Fruit fly (Drosophila melanogaster) whole organism, embryonic: ENCODE data around the gene CG4972.

Source experiments
- BEAF-32 ChIP-seq: fragments of 200-800 bp; sonication (Bioruptor generic); optimal IDR thresholded peaks from 3 replicates; lab custom pipeline; 2017; ENCODE audit warnings: missing biosample characterization, missing genetic modification characterization, mild to moderate bottlenecking, moderate library complexity, missing genetic modification reagents
- BtbVII ChIP-seq: fragments of 200-800 bp; sonication (Bioruptor generic); optimal IDR thresholded peaks from 3 replicates; lab custom pipeline; 2017; ENCODE audit warnings: missing biosample characterization, mild to moderate bottlenecking, missing genetic modification characterization
- CG10321 ChIP-seq: fragments of 200-800 bp; sonication (Bioruptor generic); IDR thresholded peaks from 2 replicates; pipeline ENCODE4 v1.3.6; 2022; ENCODE audit warnings: missing biosample characterization, missing genetic modification characterization
- CG14667 ChIP-seq: fragments of 200-800 bp; sonication (Bioruptor generic); IDR thresholded peaks from 2 replicates; pipeline ENCODE4 v1.3.6; 2022; ENCODE audit warnings: missing biosample characterization, missing genetic modification characterization
- CG14710 ChIP-seq: fragments of 200-800 bp; sonication (Bioruptor generic); optimal IDR thresholded peaks from 3 replicates; lab custom pipeline; 2019; ENCODE audit warnings: missing biosample characterization, mild to moderate bottlenecking, missing genetic modification characterization, moderate library complexity
- CG15479 ChIP-seq: fragments of 200-800 bp; sonication (Bioruptor generic); optimal IDR thresholded peaks from 3 replicates; lab custom pipeline; 2019; ENCODE audit warnings: missing biosample characterization, mild to moderate bottlenecking, missing genetic modification characterization, moderate library complexity
- CG15696 ChIP-seq: fragments of 200-800 bp; sonication (Bioruptor generic); optimal IDR thresholded peaks from 2 replicates; lab custom pipeline; 2019; ENCODE audit warnings: missing biosample characterization, mild to moderate bottlenecking, missing genetic modification characterization, moderate library complexity
- CG1603 ChIP-seq: fragments of 200-800 bp; sonication (Bioruptor generic); optimal IDR thresholded peaks from 2 replicates; lab custom pipeline; 2019; ENCODE audit warnings: missing biosample characterization, mild to moderate bottlenecking, missing genetic modification characterization, moderate library complexity
- CG17829 ChIP-seq: fragments of 200-800 bp; optimal IDR thresholded peaks from 2 replicates; lab custom pipeline; 2019; ENCODE audit warnings: missing biosample characterization, mild to moderate bottlenecking, missing genetic modification characterization, moderate library complexity
- CG2116 ChIP-seq: fragments of 200-800 bp; sonication (Bioruptor generic); optimal IDR thresholded peaks from 3 replicates; lab custom pipeline; 2018; ENCODE audit warnings: missing biosample characterization, mild to moderate bottlenecking, missing genetic modification characterization
- CG30020 ChIP-seq: fragments of 200-800 bp; optimal IDR thresholded peaks from 2 replicates; lab custom pipeline; 2019; ENCODE audit warnings: missing biosample characterization, mild to moderate bottlenecking, missing genetic modification characterization, moderate library complexity
- CG4617 ChIP-seq: fragments of 200-800 bp; sonication (Bioruptor generic); optimal IDR thresholded peaks from 3 replicates; lab custom pipeline; 2016; ENCODE audit warnings: missing biosample characterization, missing genetic modification characterization, borderline replicate concordance
- CG6272 ChIP-seq: fragments of 200-800 bp; sonication (Bioruptor generic); IDR thresholded peaks from 2 replicates; pipeline ENCODE4 v1.3.6; 2022; ENCODE audit warnings: missing biosample characterization, missing genetic modification characterization
- CG7271 ChIP-seq: fragments of 200-800 bp; sonication (Bioruptor generic); optimal IDR thresholded peaks from 2 replicates; lab custom pipeline; 2018; ENCODE audit warnings: missing biosample characterization, mild to moderate bottlenecking, missing genetic modification characterization, moderate library complexity
- CG8290 ChIP-seq, 3 experiments: fragments of 200-800 bp; sonication (Bioruptor generic); optimal IDR thresholded peaks; 2 replicates each; lab custom pipeline; 2016 to 2019; ENCODE audit warnings: missing biosample characterization in 3 of 3, missing genetic modification characterization in 3 of 3, mild to moderate bottlenecking in 2 of 3, moderate library complexity in 1 of 3
- CG8944 ChIP-seq: fragments of 200-800 bp; sonication (Bioruptor generic); optimal IDR thresholded peaks from 3 replicates; lab custom pipeline; 2016; ENCODE audit warnings: missing biosample characterization, missing genetic modification characterization
- CG9797 ChIP-seq: fragments of 200-800 bp; sonication (Bioruptor generic); optimal IDR thresholded peaks from 3 replicates; lab custom pipeline; 2018; ENCODE audit warnings: missing biosample characterization, mild to moderate bottlenecking, missing genetic modification characterization
- D ChIP-seq, 2 experiments: fragments of 200-800 bp in 1 of 2; fragments of >200 bp in 1 of 2; sonication (Bioruptor generic) in 1 of 2; optimal IDR thresholded peaks; 2 replicates in 1 of 2; 3 replicates in 1 of 2; lab custom pipeline; 2017; ENCODE audit warnings: mild to moderate bottlenecking in 1 of 2, missing biosample characterization in 1 of 2, missing genetic modification characterization in 1 of 2, missing genetic modification reagents in 1 of 2
- D19A ChIP-seq: fragments of 200-800 bp; optimal IDR thresholded peaks from 3 replicates; lab custom pipeline; 2019; ENCODE audit warnings: missing biosample characterization, mild to moderate bottlenecking, missing genetic modification characterization, moderate library complexity
- D19B ChIP-seq: fragments of 200-800 bp; sonication (Bioruptor generic); optimal IDR thresholded peaks from 2 replicates; lab custom pipeline; 2017; ENCODE audit warnings: missing biosample characterization, mild to moderate bottlenecking, missing genetic modification characterization
- Dp ChIP-seq: fragments of 200-800 bp; sonication (Bioruptor generic); optimal IDR thresholded peaks from 2 replicates; lab custom pipeline; 2018; ENCODE audit warnings: missing biosample characterization, mild to moderate bottlenecking, missing genetic modification characterization, moderate library complexity
- HmgZ ChIP-seq: fragments of 200-800 bp; sonication (Bioruptor generic); optimal IDR thresholded peaks from 2 replicates; lab custom pipeline; 2018; ENCODE audit warnings: missing biosample characterization, mild to moderate bottlenecking, missing genetic modification characterization
- Hr3 ChIP-seq: fragments of 200-800 bp; sonication (Bioruptor generic); optimal IDR thresholded peaks from 3 replicates; lab custom pipeline; 2016; ENCODE audit warnings: missing biosample characterization, missing genetic modification characterization
- MBD-R2 ChIP-seq: fragments of 200-800 bp; sonication (Bioruptor generic); IDR thresholded peaks from 2 replicates; pipeline ENCODE4 v1.3.6; 2022; ENCODE audit warnings: missing biosample characterization, missing genetic modification characterization
- Nf-YB ChIP-seq: fragments of 200-800 bp; sonication (Bioruptor generic); optimal IDR thresholded peaks from 3 replicates; lab custom pipeline; 2019; ENCODE audit warnings: missing biosample characterization, mild to moderate bottlenecking, missing genetic modification characterization, moderate library complexity
- Pdp1 ChIP-seq, 2 experiments: fragments of 200-800 bp; sonication (Bioruptor generic); optimal IDR thresholded peaks; 3 replicates each; lab custom pipeline; 2016; ENCODE audit warnings: missing biosample characterization in 2 of 2, missing genetic modification characterization in 2 of 2, mild to moderate bottlenecking in 1 of 2, moderate library complexity in 1 of 2
- Rx ChIP-seq: fragments of 200-800 bp; sonication (Bioruptor generic); IDR thresholded peaks from 2 replicates; pipeline ENCODE4 v1.3.6; 2022; ENCODE audit warnings: missing biosample characterization, missing genetic modification characterization
- bcd ChIP-seq: fragments of 200-800 bp; sonication (Bioruptor generic); optimal IDR thresholded peaks from 2 replicates; lab custom pipeline; 2017; ENCODE audit warnings: missing biosample characterization, mild to moderate bottlenecking, missing genetic modification characterization
- chm ChIP-seq: fragments of 200-800 bp; sonication (Bioruptor generic); IDR thresholded peaks from 2 replicates; pipeline ENCODE4 v1.3.6; 2022; ENCODE audit warnings: missing biosample characterization, missing genetic modification characterization
- gsb ChIP-seq: fragments of 200-800 bp; sonication (Bioruptor generic); IDR thresholded peaks from 2 replicates; pipeline ENCODE4 v1.3.6; 2022; ENCODE audit warnings: missing biosample characterization, missing genetic modification characterization
- gt ChIP-seq: fragments of 200-800 bp; sonication (Bioruptor generic); IDR thresholded peaks from 2 replicates; pipeline ENCODE4 v1.3.6; 2022; ENCODE audit warnings: missing biosample characterization, missing genetic modification characterization
- otp ChIP-seq: fragments of 200-800 bp; sonication (Bioruptor generic); IDR thresholded peaks from 3 replicates; pipeline ENCODE4, ENCODE4 v1.3.6; 2022; ENCODE audit warnings: missing biosample characterization, missing genetic modification characterization
- pfk ChIP-seq: fragments of 200-800 bp; sonication (Bioruptor generic); optimal IDR thresholded peaks from 2 replicates; lab custom pipeline; 2018; ENCODE audit warnings: missing biosample characterization, mild to moderate bottlenecking, missing genetic modification characterization, moderate library complexity
- pros ChIP-seq: fragments of 200-800 bp; sonication (Bioruptor generic); optimal IDR thresholded peaks from 3 replicates; lab custom pipeline; 2019; ENCODE audit warnings: missing biosample characterization, mild to moderate bottlenecking, missing genetic modification characterization, moderate library complexity
- pzg ChIP-seq: fragments of 200-800 bp; sonication (Bioruptor generic); optimal IDR thresholded peaks from 3 replicates; lab custom pipeline; 2018; ENCODE audit warnings: missing biosample characterization, mild to moderate bottlenecking, missing genetic modification characterization, moderate library complexity
- ro ChIP-seq: fragments of 200-800 bp; sonication (Bioruptor generic); IDR thresholded peaks from 2 replicates; pipeline ENCODE4 v1.3.6; 2022; ENCODE audit warnings: missing biosample characterization, missing genetic modification characterization
- row ChIP-seq: fragments of 200-800 bp; sonication (Bioruptor generic); IDR thresholded peaks from 3 replicates; pipeline ENCODE4 v1.3.6; 2022; ENCODE audit warnings: missing biosample characterization, missing genetic modification characterization
- schlank ChIP-seq: fragments of 200-800 bp; sonication (Bioruptor generic); optimal IDR thresholded peaks from 2 replicates; lab custom pipeline; 2018; ENCODE audit warnings: missing biosample characterization, mild to moderate bottlenecking, missing genetic modification characterization
- sens ChIP-seq: fragments of 200-800 bp; sonication (Bioruptor generic); peaks from one replicate; lab custom pipeline; 2016; ENCODE audit warnings: missing biosample characterization, missing genetic modification characterization
- stwl ChIP-seq: fragments of 200-800 bp; sonication (Bioruptor generic); optimal IDR thresholded peaks from 3 replicates; lab custom pipeline; 2018; ENCODE audit warnings: missing biosample characterization, mild to moderate bottlenecking, missing genetic modification characterization, moderate library complexity
- sug ChIP-seq: fragments of 200-800 bp; optimal IDR thresholded peaks from 2 replicates; lab custom pipeline; 2019; ENCODE audit warnings: missing biosample characterization, mild to moderate bottlenecking, missing genetic modification characterization, moderate library complexity
- trem ChIP-seq: fragments of 200-800 bp; optimal IDR thresholded peaks from 3 replicates; lab custom pipeline; 2019; ENCODE audit warnings: missing biosample characterization, mild to moderate bottlenecking, missing genetic modification characterization, moderate library complexity
- zfh1 ChIP-seq: fragments of 200-800 bp; sonication (Bioruptor generic); IDR thresholded peaks from 3 replicates; pipeline ENCODE4 v1.3.6; 2022; ENCODE audit warnings: missing biosample characterization, missing genetic modification characterization

Gene CG4972

dm6 chr2L:10321612-10322011 is 7.0 kb downstream of the CG4972 start (continued):
- TF ChIP-seq Dp (GFP tag; lab: Kevin White, UChicago) (peak; percentile 19), BtbVII (GFP tag; lab: Kevin White, UChicago) (peak; percentile 59)

DNA sequence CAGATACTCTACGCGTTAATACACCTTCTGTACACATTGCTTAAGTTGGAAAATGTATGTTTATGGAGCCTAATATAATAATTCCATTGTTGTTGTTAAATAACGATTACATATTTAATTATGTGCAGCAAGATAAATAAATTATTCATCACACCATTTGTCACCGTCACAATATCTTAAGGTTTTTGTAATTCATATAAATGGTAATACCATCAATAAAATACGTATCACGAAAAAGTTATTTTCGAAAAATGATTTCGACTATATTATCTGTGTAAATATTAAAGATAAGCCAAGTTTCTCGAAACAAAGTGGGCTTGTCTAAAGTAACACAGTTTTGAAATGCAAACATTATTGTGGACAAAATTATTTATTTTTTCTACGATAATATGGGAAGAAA is 7.6 kb downstream of the CG4972 start, which contains the start of gene CG4995:
Gene CG4995 (plus strand): TSS at position 301 of the 400 bp plus-strand sequence.
- no peak for TF ChIP-seq chm (GFP tag; lab: Robert Waterston, UW)
- no peak for TF ChIP-seq HmgZ (tag; lab: Kevin White, UChicago)
- no peak for TF ChIP-seq CG15696 (tag; lab: Kevin White, UChicago)
- TF ChIP-seq Nf-YB, result no peak
- no peak for TF ChIP-seq CG14667 (GFP tag; lab: Robert Waterston, UW)
- peak; percentile 18 for TF ChIP-seq D19A (tag; lab: Kevin White, UChicago)
- no peak for TF ChIP-seq ro (GFP tag; lab: Robert Waterston, UW)
- no peak for TF ChIP-seq CG4617 (GFP tag; lab: Kevin White, UChicago)
- no peak for TF ChIP-seq CG6272 (GFP tag; lab: Robert Waterston, UW)
- no peak for TF ChIP-seq otp
- no peak for TF ChIP-seq CG17829 (tag; lab: Kevin White, UChicago)
- no peak for TF ChIP-seq CG15479 (GFP tag; lab: Kevin White, UChicago)
- TF ChIP-seq sens (GFP tag; lab: Kevin White, UChicago), result peak; percentile 50
- no peak for TF ChIP-seq sug (tag; lab: Kevin White, UChicago)
- no peak for TF ChIP-seq Hr3 (GFP tag; lab: Kevin White, UChicago)
- no peak for TF ChIP-seq zfh1
- no peak for TF ChIP-seq CG10321

dm6 chr2L:10322773-10323487 is 8.3 kb downstream of the CG4972 start, which contains the start of gene CG5381:
Gene CG5381, minus strand, starts transcription at chr2L:10323102.
- TF ChIP-seq Pdp1 (GFP tag; optimal IDR thresholded peaks at IDR 0.05; lab: Kevin White, UChicago) (peak in 1 of 2 experiments; percentile 82), CG7271 (tag; lab: Kevin White, UChicago) (no peak), gt (GFP tag; lab: Robert Waterston, UW) (no peak), row (GFP tag; lab: Robert Waterston, UW) (peak; percentile 44; the same call in 2 of the 3 replicates), D19B (GFP tag; lab: Kevin White, UChicago) (peak; percentile 96), sug (tag; lab: Kevin White, UChicago) (peak; percentile 15)
- TF ChIP-seq, all 482 proteins: peak for 4

DNA sequence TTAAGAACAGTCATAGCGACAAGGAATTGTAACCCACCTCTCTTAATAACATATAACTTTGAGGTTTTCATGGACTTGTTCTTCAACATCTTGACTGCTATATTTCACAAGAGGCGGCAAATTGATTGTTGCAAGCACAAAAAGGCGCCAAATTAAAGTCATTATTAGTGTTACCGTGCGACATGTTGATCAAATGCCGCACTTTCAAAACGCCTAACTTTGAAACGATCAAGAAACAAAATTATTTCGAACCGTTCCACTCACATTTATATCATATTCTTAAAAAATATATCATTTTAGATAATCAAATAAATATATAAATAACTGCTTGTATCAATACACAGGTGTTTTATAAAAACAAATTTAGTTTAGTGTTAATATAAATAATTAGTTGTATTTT is 13.2 kb downstream of the CG4972 start, which contains the start of gene RnrL:
Gene RnrL (minus strand): TSS at position 154 of the 400 bp plus-strand sequence.
- TF ChIP-seq pfk (GFP tag; lab: Kevin White, UChicago) (peak; percentile 85), CG9797 (GFP tag; lab: Kevin White, UChicago) (peak; percentile 59), CG8290 (GFP tag; optimal IDR thresholded peaks at IDR 0.05; lab: Kevin White, UChicago) (peak; percentile 46), CG8290 (tag; optimal IDR thresholded peaks at IDR 0.05; lab: Kevin White, UChicago) (no peak), Dp (GFP tag; lab: Kevin White, UChicago) (peak; percentile 75), sens (GFP tag; lab: Kevin White, UChicago) (peak; percentile 10), pros (GFP tag; lab: Kevin White, UChicago) (no peak), MBD-R2 (GFP tag; lab: Robert Waterston, UW) (peak; percentile 37), gsb (GFP tag; lab: Robert Waterston, UW) (no peak), schlank (tag; lab: Kevin White, UChicago) (no peak), pzg (peak; percentile 40), Rx (GFP tag; lab: Robert Waterston, UW) (no peak), bcd (GFP tag; lab: Kevin White, UChicago) (no peak), CG1603 (tag; lab: Kevin White, UChicago) (peak; percentile 95), CG14710 (peak; percentile 7), stwl (peak; percentile 48), CG2116 (GFP tag; lab: Kevin White, UChicago) (peak; percentile 5), D (optimal IDR thresholded peaks at IDR 0.05; lab: Kevin White, UChicago) (no peak), D (GFP tag; optimal IDR thresholded peaks at IDR 0.05; lab: Kevin White, UChicago) (no peak), CG30020 (tag; lab: Kevin White, UChicago) (peak; percentile 89), trem (tag; lab: Kevin White, UChicago) (peak; percentile 6), CG8944 (GFP tag; lab: Kevin White, UChicago) (no peak), row (GFP tag; lab: Robert Waterston, UW) (peak; percentile 39; the same call in 2 of the 3 replicates), BEAF-32 (GFP tag; lab: Kevin White, UChicago) (peak; percentile 7)
